Fruit fly (Drosophila melanogaster) whole organism, prepupa: ENCODE results near the gene CG18281.

Experiments
- CG1621 ChIP-seq: fragments of 200-800 bp; sonication (Bioruptor generic); optimal IDR thresholded peaks from 3 replicates; lab custom pipeline; 2018; ENCODE audit warnings: missing biosample characterization, mild to moderate bottlenecking, missing genetic modification characterization
- CG9139 ChIP-seq: fragments of 200-800 bp; sonication (Bioruptor generic); optimal IDR thresholded peaks from 3 replicates; lab custom pipeline; 2017; ENCODE audit warnings: missing biosample characterization, mild to moderate bottlenecking, missing genetic modification characterization
- Hr39 ChIP-seq: fragments of 200-800 bp; sonication (Bioruptor generic); optimal IDR thresholded peaks from 2 replicates; lab custom pipeline; 2016; ENCODE audit warnings: missing biosample characterization, missing genetic modification characterization

DNA sequence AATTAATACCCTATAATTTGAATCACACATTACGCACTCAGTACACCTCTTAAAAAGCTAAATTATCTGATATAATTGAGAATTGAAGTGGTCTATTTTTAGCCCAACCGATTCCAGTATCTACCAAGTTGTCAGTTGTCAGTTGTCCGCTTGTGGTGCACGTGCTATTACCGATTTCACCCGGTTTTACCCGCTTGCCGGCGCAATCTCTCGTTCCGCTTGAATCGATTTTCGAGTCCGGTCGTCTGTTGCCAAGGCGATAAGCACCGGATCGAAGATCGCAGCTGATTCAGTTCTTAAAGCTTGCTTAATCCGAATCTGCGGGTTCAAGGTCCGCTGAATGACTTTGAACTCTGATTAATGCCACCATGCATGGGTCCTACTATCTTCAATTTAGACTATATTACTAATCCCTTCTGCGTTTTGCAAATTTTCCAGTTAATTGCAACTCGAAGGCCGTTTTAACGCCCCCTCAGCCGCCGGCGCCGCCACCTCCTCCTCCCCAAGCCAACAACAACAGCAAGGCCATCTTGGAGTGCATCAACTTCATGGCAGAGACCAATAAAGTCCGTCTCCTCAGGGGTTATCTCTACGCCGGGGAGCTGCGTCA is 12.0 kb downstream of the CG18281 start:
- TF ChIP-seq Hr39 (GFP tag; lab: Kevin White, UChicago): no peak
- TF ChIP-seq CG9139 (GFP tag; lab: Kevin White, UChicago): no peak
- no peak for TF ChIP-seq CG1621 (tag; lab: Kevin White, UChicago)
